Worm (Caenorhabditis elegans) whole organism, L4 larva: ENCODE data around the gene Y52E8A.3.

Source experiments
- F26F4.8 ChIP-seq: fragments of 200-800 bp; sonication (Bioruptor generic); conservative IDR thresholded peaks from 2 replicates; pipeline ENCODE4 v1.3.6; 2022; ENCODE audit warnings: missing genetic modification characterization, missing compliant biosample characterization
- F44E2.7 ChIP-seq: fragments of 200-800 bp; sonication (Bioruptor generic); IDR thresholded peaks from 2 replicates; pipeline ENCODE4 v2.1.2; 2022; ENCODE audit warnings: missing genetic modification characterization, missing compliant biosample characterization
- T26A8.4 ChIP-seq: fragments of 200-800 bp; sonication (Bioruptor generic); IDR thresholded peaks from 2 replicates; pipeline ENCODE4 v1.3.6; 2022; ENCODE audit warnings: missing genetic modification characterization, missing compliant biosample characterization
- aha-1 ChIP-seq: fragments of 150-350 bp; peaks from one replicate; lab custom pipeline; 2014; ENCODE audit warnings: missing biosample characterization, missing genetic modification characterization
- ceh-28 ChIP-seq: fragments of 150-350 bp; optimal IDR thresholded peaks from 2 replicates; lab custom pipeline; 2014; ENCODE audit warnings: missing biosample characterization, missing genetic modification reagents, missing genetic modification characterization
- ceh-82 ChIP-seq: sonication (generic microtip); optimal IDR thresholded peaks from 2 replicates; lab custom pipeline; 2017; ENCODE audit warnings: missing biosample characterization, missing genetic modification characterization
- ces-1 ChIP-seq: fragments of 150-350 bp; sonication (generic microtip); optimal IDR thresholded peaks from 4 replicates; lab custom pipeline; 2014; ENCODE audit warnings: missing biosample characterization, missing genetic modification reagents, missing genetic modification characterization
- dve-1 ChIP-seq: sonication (generic microtip); optimal IDR thresholded peaks from 2 replicates; lab custom pipeline; 2017; ENCODE audit warnings: antibody characterized with exemption, mild to moderate bottlenecking, missing genetic modification characterization, missing compliant biosample characterization; ENCODE audit not compliant: insufficient read depth
- egl-27 ChIP-seq: sonication (generic microtip); optimal IDR thresholded peaks from 3 replicates; lab custom pipeline; 2017; ENCODE audit warnings: missing biosample characterization, missing genetic modification reagents, missing genetic modification characterization
- gei-8 ChIP-seq: fragments of 200-800 bp; sonication (Bioruptor generic); optimal IDR thresholded peaks from 2 replicates; lab custom pipeline; 2018; ENCODE audit warnings: mild to moderate bottlenecking, missing genetic modification characterization, missing compliant biosample characterization
- hmg-1.1 ChIP-seq: fragments of 200-800 bp; sonication (Bioruptor generic); IDR thresholded peaks from 2 replicates; pipeline ENCODE4 v1.3.6; 2022; ENCODE audit warnings: missing genetic modification reagents, missing genetic modification characterization, missing compliant biosample characterization
- jun-1 ChIP-seq: fragments of 150-350 bp; optimal IDR thresholded peaks from 2 replicates; lab custom pipeline; 2014; ENCODE audit warnings: missing biosample characterization, missing genetic modification reagents, missing genetic modification characterization
- lin-1 ChIP-seq: fragments of 200-800 bp; sonication (Bioruptor generic); IDR thresholded peaks from 2 replicates; pipeline ENCODE4 v1.3.6; 2022; ENCODE audit warnings: missing genetic modification reagents, missing genetic modification characterization, missing compliant biosample characterization
- lin-15B ChIP-seq: fragments of 150-350 bp; sonication (generic microtip); optimal IDR thresholded peaks from 3 replicates; lab custom pipeline; 2014; ENCODE audit warnings: missing biosample characterization, missing genetic modification characterization
- lin-38 ChIP-seq: fragments of 200-800 bp; sonication (Bioruptor generic); IDR thresholded peaks from 2 replicates; pipeline ENCODE4 v1.3.6; 2022; ENCODE audit warnings: missing genetic modification reagents, missing genetic modification characterization, missing compliant biosample characterization
- mdl-1 ChIP-seq, 2 experiments: fragments of 150-350 bp in 1 of 2; sonication (generic microtip) in 1 of 2; optimal IDR thresholded peaks; 2 replicates each; lab custom pipeline; 2014 to 2017; ENCODE audit warnings: missing biosample characterization in 2 of 2, missing genetic modification characterization in 2 of 2
- nhr-42 ChIP-seq: fragments of 200-800 bp; sonication (Bioruptor generic); IDR thresholded peaks from 2 replicates; pipeline ENCODE4 v1.3.6; 2022; ENCODE audit warnings: missing genetic modification characterization, missing compliant biosample characterization
- unc-62 ChIP-seq, 3 experiments: fragments of 150-350 bp in 1 of 3; sonication (generic microtip); optimal IDR thresholded peaks in 2 of 3; peaks in 1 of 3; 1 replicate in 1 of 3; 2 replicates in 2 of 3; lab custom pipeline; 2014 to 2017; ENCODE audit warnings: missing biosample characterization in 3 of 3, missing genetic modification characterization in 3 of 3, missing genetic modification reagents in 3 of 3, missing genotype in 1 of 3
- ztf-11 ChIP-seq: fragments of 150-350 bp; optimal IDR thresholded peaks from 2 replicates; lab custom pipeline; 2014; ENCODE audit warnings: missing biosample characterization, missing genetic modification characterization
- ztf-7 ChIP-seq: fragments of 150-350 bp; optimal IDR thresholded peaks from 2 replicates; lab custom pipeline; 2014; ENCODE audit warnings: missing biosample characterization, missing genetic modification characterization

The Y52E8A.3 gene

ce11 chrII:4276924-4277323 is 29.8 kb downstream of the Y52E8A.3 start:
- TF ChIP-seq ces-1 (GFP tag; lab: Kevin White, UChicago) (peak; percentile 70), egl-27 (tag; lab: Kevin White, UChicago) (no peak)

- TF ChIP-seq ztf-11 (tag; lab: Kevin White, UChicago) (no peak), hmg-1.1 (GFP tag; lab: Robert Waterston, UW) (no peak), unc-62 (GFP tag; optimal IDR thresholded peaks at IDR 0.05 in 1 of 2; lab: Kevin White, UChicago) (peak in 1 of 2 experiments; percentile 91), unc-62 (tag; optimal IDR thresholded peaks at IDR 0.05; lab: Kevin White, UChicago) (no peak), lin-1 (GFP tag; lab: Robert Waterston, UW) (no peak), aha-1 (tag; lab: Kevin White, UChicago) (peak; percentile 86)
Measured at ce11 chrII:4275637-4276252, 31.0 kb downstream of the Y52E8A.3 start, which contains the start of gene npr-42. npr-42 (plus strand) TSS chrII:4276202.

- TF ChIP-seq ztf-7 (no peak), aha-1 (tag; lab: Kevin White, UChicago) (peak; percentile 98)
Measured at ce11 chrII:4267711-4268110, 39.1 kb downstream of the Y52E8A.3 start.

ce11 chrII:4258683-4259082 is 48.1 kb downstream of the Y52E8A.3 start, which contains the start of gene clec-135:
clec-135 (minus strand) TSS chrII:4258783.
- TF ChIP-seq F44E2.7: no peak
- no peak for TF ChIP-seq dve-1
- no peak for TF ChIP-seq unc-62 (GFP tag; optimal IDR thresholded peaks at IDR 0.05 in 1 of 2; lab: Kevin White, UChicago)
- no peak for TF ChIP-seq unc-62 (tag; optimal IDR thresholded peaks at IDR 0.05; lab: Kevin White, UChicago)
- TF ChIP-seq F26F4.8 (GFP tag; lab: Robert Waterston, UW): no peak
- TF ChIP-seq hmg-1.1 (GFP tag; lab: Robert Waterston, UW): no peak
- no peak for TF ChIP-seq lin-38 (GFP tag; lab: Robert Waterston, UW)
- no peak for TF ChIP-seq lin-15B (tag; lab: Kevin White, UChicago)
- TF ChIP-seq T26A8.4: no peak
- no peak for TF ChIP-seq nhr-42 (GFP tag; lab: Robert Waterston, UW)
- TF ChIP-seq jun-1 (tag; lab: Kevin White, UChicago): no peak
- no peak for TF ChIP-seq mdl-1 (tag; optimal IDR thresholded peaks at IDR 0.05; lab: Kevin White, UChicago)
- TF ChIP-seq gei-8 (GFP tag; lab: Kevin White, UChicago): no peak
- TF ChIP-seq ceh-82 (tag; lab: Kevin White, UChicago): no peak

ce11 chrII:4256541-4257001 is 50.2 kb downstream of the Y52E8A.3 start, which contains the start of gene C16A11.7:
C16A11.7 (minus strand) TSS chrII:4256951.
- TF ChIP-seq ceh-28 (tag; lab: Kevin White, UChicago) (peak; percentile 95), nhr-42 (GFP tag; lab: Robert Waterston, UW) (no peak)
